Worm (Caenorhabditis elegans) whole organism, mixed stage, embryonic: ENCODE results near the gene col-147.

Experiments
- M03D4.4 ChIP-seq: sonication (generic microtip); optimal IDR thresholded peaks from 2 replicates; lab custom pipeline; 2017; ENCODE audit warnings: mild to moderate bottlenecking, missing genetic modification characterization, missing compliant biosample characterization
- blmp-1 ChIP-seq: fragments of 150-350 bp; optimal IDR thresholded peaks from 2 replicates; lab custom pipeline; 2014; ENCODE audit warnings: missing biosample characterization, missing genetic modification characterization
- flh-1 ChIP-seq: fragments of 200-800 bp; sonication (Bioruptor generic); optimal IDR thresholded peaks from 2 replicates; lab custom pipeline; 2018; ENCODE audit warnings: mild to moderate bottlenecking, missing genetic modification characterization, moderate library complexity, missing compliant biosample characterization
- lin-13 ChIP-seq: fragments of 150-350 bp; optimal IDR thresholded peaks from 2 replicates; lab custom pipeline; 2014; ENCODE audit warnings: missing biosample characterization, missing genetic modification characterization
- nhr-2 ChIP-seq: fragments of 150-350 bp; optimal IDR thresholded peaks from 2 replicates; lab custom pipeline; 2014; ENCODE audit warnings: missing biosample characterization, missing genetic modification characterization
- snpc-4 ChIP-seq: fragments of 150-350 bp; optimal IDR thresholded peaks from 2 replicates; lab custom pipeline; 2014; ENCODE audit warnings: missing biosample characterization, missing genetic modification characterization
- sptf-1 ChIP-seq: sonication (generic microtip); optimal IDR thresholded peaks from 2 replicates; lab custom pipeline; 2017; ENCODE audit warnings: mild to moderate bottlenecking, missing genetic modification characterization, moderate library complexity, missing compliant biosample characterization
- unc-39 ChIP-seq: fragments of 150-350 bp; optimal IDR thresholded peaks from 2 replicates; lab custom pipeline; 2014; ENCODE audit warnings: missing biosample characterization, missing genetic modification characterization
- unc-62 ChIP-seq: fragments of 150-350 bp; optimal IDR thresholded peaks from 2 replicates; lab custom pipeline; 2014; ENCODE audit warnings: missing biosample characterization, missing genetic modification reagents, missing genetic modification characterization
- zip-8 ChIP-seq: fragments of 150-350 bp; optimal IDR thresholded peaks from 2 replicates; lab custom pipeline; 2014; ENCODE audit warnings: missing biosample characterization, missing genetic modification characterization

ce11 chrV:9618420-9618819 lies 14.7 kb downstream of the col-147 start:
- TF ChIP-seq flh-1 (GFP tag; lab: Kevin White, UChicago) (no peak), blmp-1 (tag; lab: Kevin White, UChicago) (no peak), M03D4.4 (no peak), nhr-2 (tag; lab: Kevin White, UChicago) (no peak), unc-39 (tag; lab: Kevin White, UChicago) (no peak), unc-62 (GFP tag; lab: Kevin White, UChicago) (no peak), zip-8 (tag; lab: Kevin White, UChicago) (no peak), sptf-1 (tag; lab: Kevin White, UChicago) (no peak), snpc-4 (tag; lab: Kevin White, UChicago) (no peak), lin-13 (tag; lab: Kevin White, UChicago) (no peak)
